Worm (Caenorhabditis elegans): ENCODE data around the gene Y42H9B.3.

- TF ChIP-seq ztf-23 (GFP tag; IDR thresholded peaks at IDR 0.05) (no peak), tab-1 (GFP tag; IDR thresholded peaks at IDR 0.05) (no peak), klf-2 (GFP tag; conservative IDR thresholded peaks at IDR 0.05) (no peak), med-1 (GFP tag; optimal IDR thresholded peaks at IDR 0.05; ENCODE audit: insufficient read depth) (no peak), ztf-29 (GFP tag; IDR thresholded peaks at IDR 0.05) (no peak), T22C8.4 (GFP tag; IDR thresholded peaks at IDR 0.05) (no peak), flt-1 (GFP tag; IDR thresholded peaks at IDR 0.05) (no peak), cog-1 (tag; optimal IDR thresholded peaks at IDR 0.05) (no peak)
These were observed 4.7 kb downstream of the Y42H9B.3 start for ce11 chrIV:8007549-8007948.
